Worm (Caenorhabditis elegans) whole organism, L3 larva: ENCODE measurements around the gene lido-18.

ENCODE experiments used
- R02D3.7 ChIP-seq: fragments of 150-350 bp; optimal IDR thresholded peaks from 2 replicates; lab custom pipeline; 2014; ENCODE audit warnings: missing biosample characterization, missing genetic modification characterization
- aly-2 ChIP-seq: fragments of 150-350 bp; optimal IDR thresholded peaks from 2 replicates; lab custom pipeline; 2014; ENCODE audit warnings: missing biosample characterization, missing genetic modification characterization
- ama-1 ChIP-seq: fragments of 150-350 bp; optimal IDR thresholded peaks from 2 replicates; lab custom pipeline; 2018
- ceh-16 ChIP-seq: sonication (generic microtip); optimal IDR thresholded peaks from 2 replicates; lab custom pipeline; 2017; ENCODE audit warnings: missing biosample characterization, missing genetic modification characterization
- ceh-28 ChIP-seq: fragments of 150-350 bp; optimal IDR thresholded peaks from 2 replicates; lab custom pipeline; 2014; ENCODE audit warnings: missing biosample characterization, missing genetic modification reagents, missing genetic modification characterization
- ceh-82 ChIP-seq: fragments of 150-350 bp; optimal IDR thresholded peaks from 2 replicates; lab custom pipeline; 2014; ENCODE audit warnings: missing biosample characterization, missing genetic modification characterization
- ceh-9 ChIP-seq: sonication (generic microtip); optimal IDR thresholded peaks from 2 replicates; lab custom pipeline; 2018; ENCODE audit warnings: missing biosample characterization, missing genetic modification characterization
- daf-12 ChIP-seq: fragments of 150-350 bp; optimal IDR thresholded peaks from 2 replicates; lab custom pipeline; 2014; ENCODE audit warnings: missing biosample characterization, missing genetic modification reagents, missing genetic modification characterization
- egl-27 ChIP-seq: sonication (generic microtip); optimal IDR thresholded peaks from 4 replicates; lab custom pipeline; 2017; ENCODE audit warnings: missing biosample characterization, missing genetic modification reagents, missing genetic modification characterization
- egl-5 ChIP-seq: fragments of 150-350 bp; optimal IDR thresholded peaks from 2 replicates; lab custom pipeline; 2017; ENCODE audit warnings: missing biosample characterization, missing genetic modification reagents, missing genetic modification characterization, inconsistent platforms
- elt-1 ChIP-seq: fragments of 150-350 bp; optimal IDR thresholded peaks from 2 replicates; lab custom pipeline; 2014; ENCODE audit warnings: missing biosample characterization, missing genetic modification characterization
- elt-2 ChIP-seq: sonication (generic microtip); optimal IDR thresholded peaks from 2 replicates; lab custom pipeline; 2016; ENCODE audit warnings: missing genetic modification reagents, mild to moderate bottlenecking, missing genetic modification characterization, missing compliant biosample characterization
- elt-3 ChIP-seq, 3 experiments: fragments of 150-350 bp in 1 of 3; sonication (generic microtip) in 2 of 3; optimal IDR thresholded peaks; 2 replicates in 2 of 3; 4 replicates in 1 of 3; lab custom pipeline; 2014 to 2017; ENCODE audit warnings: missing biosample characterization in 3 of 3, missing genetic modification characterization in 3 of 3
- eor-1 ChIP-seq, 2 experiments: fragments of 150-350 bp; optimal IDR thresholded peaks; 2 replicates each; lab custom pipeline; 2014 to 2018; ENCODE audit warnings: missing biosample characterization in 2 of 2, missing genetic modification characterization in 2 of 2
- fkh-10 ChIP-seq: sonication (generic microtip); optimal IDR thresholded peaks from 2 replicates; lab custom pipeline; 2017; ENCODE audit warnings: missing biosample characterization, missing genetic modification reagents, missing genetic modification characterization
- fkh-2 ChIP-seq: fragments of 150-350 bp; optimal IDR thresholded peaks from 2 replicates; lab custom pipeline; 2014; ENCODE audit warnings: missing biosample characterization, missing genetic modification reagents, missing genetic modification characterization
- fos-1 ChIP-seq: fragments of 150-350 bp; optimal IDR thresholded peaks from 2 replicates; lab custom pipeline; 2014; ENCODE audit warnings: missing biosample characterization, missing genetic modification characterization
- hmg-11 ChIP-seq: sonication (generic microtip); optimal IDR thresholded peaks from 2 replicates; lab custom pipeline; 2016; ENCODE audit warnings: missing genetic modification characterization, missing compliant biosample characterization
- jun-1 ChIP-seq: fragments of 150-350 bp; optimal IDR thresholded peaks from 2 replicates; lab custom pipeline; 2014; ENCODE audit warnings: missing biosample characterization, missing genetic modification reagents, missing genetic modification characterization
- lin-15B ChIP-seq: fragments of 150-350 bp; optimal IDR thresholded peaks from 2 replicates; lab custom pipeline; 2014; ENCODE audit warnings: missing biosample characterization, missing genetic modification characterization
- lin-39 ChIP-seq: fragments of 150-350 bp; optimal IDR thresholded peaks from 2 replicates; lab custom pipeline; 2018; ENCODE audit warnings: missing biosample characterization, missing genetic modification reagents, missing genetic modification characterization
- lsy-12 ChIP-seq: sonication (generic microtip); optimal IDR thresholded peaks from 2 replicates; lab custom pipeline; 2016; ENCODE audit warnings: mild to moderate bottlenecking, missing genetic modification characterization, missing compliant biosample characterization
- mdl-1 ChIP-seq: fragments of 150-350 bp; optimal IDR thresholded peaks from 2 replicates; lab custom pipeline; 2014; ENCODE audit warnings: missing biosample characterization, missing genetic modification characterization
- mml-1 ChIP-seq: fragments of 150-350 bp; sonication (generic microtip); optimal IDR thresholded peaks from 3 replicates; lab custom pipeline; 2014; ENCODE audit warnings: missing biosample characterization, missing genetic modification characterization
- nfya-1 ChIP-seq: sonication (generic microtip); optimal IDR thresholded peaks from 2 replicates; lab custom pipeline; 2017; ENCODE audit warnings: missing genetic modification characterization, mild to moderate bottlenecking, missing compliant biosample characterization, antibody characterized with exemption, moderate library complexity; ENCODE audit not compliant: insufficient read depth
- nhr-11 ChIP-seq: fragments of 150-350 bp; optimal IDR thresholded peaks from 2 replicates; lab custom pipeline; 2014; ENCODE audit warnings: missing biosample characterization, missing genetic modification characterization
- nhr-12 ChIP-seq: fragments of 150-350 bp; optimal IDR thresholded peaks from 2 replicates; lab custom pipeline; 2014; ENCODE audit warnings: missing biosample characterization, missing genetic modification characterization
- nhr-23 ChIP-seq: fragments of 150-350 bp; optimal IDR thresholded peaks from 2 replicates; lab custom pipeline; 2014; ENCODE audit warnings: missing biosample characterization, missing genetic modification reagents, missing genetic modification characterization
- nhr-237 ChIP-seq: fragments of 150-350 bp; optimal IDR thresholded peaks from 2 replicates; lab custom pipeline; 2014; ENCODE audit warnings: missing biosample characterization, missing genetic modification characterization
- nhr-25 ChIP-seq: sonication (generic microtip); optimal IDR thresholded peaks from 2 replicates; lab custom pipeline; 2017; ENCODE audit warnings: missing biosample characterization, missing genetic modification characterization
- nhr-28 ChIP-seq: fragments of 150-350 bp; optimal IDR thresholded peaks from 2 replicates; lab custom pipeline; 2014; ENCODE audit warnings: missing biosample characterization, missing genetic modification characterization
- nhr-43 ChIP-seq: sonication (generic microtip); optimal IDR thresholded peaks from 2 replicates; lab custom pipeline; 2016; ENCODE audit warnings: mild to moderate bottlenecking, missing genetic modification characterization, missing compliant biosample characterization; ENCODE audit not compliant: poor library complexity, severe bottlenecking
- nhr-67 ChIP-seq: fragments of 150-350 bp; optimal IDR thresholded peaks from 2 replicates; lab custom pipeline; 2014; ENCODE audit warnings: missing biosample characterization, missing genetic modification characterization
- nhr-76 ChIP-seq: fragments of 150-350 bp; sonication (generic microtip); optimal IDR thresholded peaks from 5 replicates; lab custom pipeline; 2014; ENCODE audit warnings: missing biosample characterization, missing genetic modification characterization
- nhr-77 ChIP-seq: fragments of 150-350 bp; optimal IDR thresholded peaks from 2 replicates; lab custom pipeline; 2014; ENCODE audit warnings: missing biosample characterization, missing genetic modification characterization
- pha-4 ChIP-seq: fragments of 150-350 bp; optimal IDR thresholded peaks from 2 replicates; lab custom pipeline; 2014; ENCODE audit warnings: missing biosample characterization, missing genetic modification reagents, missing genetic modification characterization
- pqm-1 ChIP-seq: fragments of 150-350 bp; optimal IDR thresholded peaks from 2 replicates; lab custom pipeline; 2017; ENCODE audit warnings: missing biosample characterization, missing genetic modification characterization, inconsistent platforms
- skn-1 ChIP-seq: fragments of 150-350 bp; optimal IDR thresholded peaks from 2 replicates; lab custom pipeline; 2014; ENCODE audit warnings: missing biosample characterization, missing genetic modification characterization
- snpc-4 ChIP-seq: fragments of 150-350 bp; optimal IDR thresholded peaks from 2 replicates; lab custom pipeline; 2014; ENCODE audit warnings: missing biosample characterization, missing genetic modification characterization
- tbx-2 ChIP-seq: sonication (generic microtip); optimal IDR thresholded peaks from 2 replicates; lab custom pipeline; 2016; ENCODE audit warnings: mild to moderate bottlenecking, missing genetic modification characterization, missing compliant biosample characterization
- unc-39 ChIP-seq: sonication (generic microtip); optimal IDR thresholded peaks from 4 replicates; lab custom pipeline; 2017; ENCODE audit warnings: missing biosample characterization, missing genetic modification characterization
- unc-62 ChIP-seq: fragments of 150-350 bp; sonication (generic microtip); optimal IDR thresholded peaks from 4 replicates; lab custom pipeline; 2014; ENCODE audit warnings: missing biosample characterization, missing genetic modification reagents, missing genetic modification characterization
- zag-1 ChIP-seq: fragments of 150-350 bp; optimal IDR thresholded peaks from 2 replicates; lab custom pipeline; 2014; ENCODE audit warnings: missing biosample characterization, missing genetic modification characterization
- ztf-11 ChIP-seq: fragments of 150-350 bp; optimal IDR thresholded peaks from 2 replicates; lab custom pipeline; 2014; ENCODE audit warnings: missing biosample characterization, missing genetic modification characterization
- ztf-4 ChIP-seq: fragments of 150-350 bp; optimal IDR thresholded peaks from 2 replicates; lab custom pipeline; 2014; ENCODE audit warnings: missing biosample characterization, missing genetic modification characterization

Gene lido-18

ce11 chrIII:7703474-7703873, 41.4 kb downstream of the lido-18 start:
- no peak for TF ChIP-seq eor-1 (tag; optimal IDR thresholded peaks at IDR 0.05; lab: Kevin White, UChicago)
- TF ChIP-seq nfya-1 (tag; lab: Kevin White, UChicago): no peak
- no peak for TF ChIP-seq nhr-11 (tag; lab: Kevin White, UChicago)
- no peak for TF ChIP-seq fos-1 (tag; lab: Kevin White, UChicago)
- no peak for TF ChIP-seq nhr-77 (tag; lab: Kevin White, UChicago)
- TF ChIP-seq pqm-1: no peak

- TF ChIP-seq nhr-11 (tag; lab: Kevin White, UChicago): no peak
- TF ChIP-seq, all 47 proteins: peak for 0
These were observed 47.3 kb downstream of the lido-18 start, which contains the start of gene lin-13 for ce11 chrIII:7709391-7709790. TSS of gene lin-13 (minus strand) at chrIII:7709491.

- TF ChIP-seq pqm-1 (peak; percentile 47), ceh-16 (no peak), nhr-25 (tag; lab: Kevin White, UChicago) (peak; percentile 92), lin-15B (tag; lab: Kevin White, UChicago) (peak; percentile 86), egl-5 (tag; lab: Kevin White, UChicago) (peak; percentile 90), nhr-237 (tag; lab: Kevin White, UChicago) (no peak), elt-2 (tag; lab: Kevin White, UChicago) (peak; percentile 47), nhr-77 (tag; lab: Kevin White, UChicago) (no peak), nfya-1 (tag; lab: Kevin White, UChicago) (peak; percentile 88), lin-39 (tag; lab: Kevin White, UChicago) (peak; percentile 82), ceh-28 (tag; lab: Kevin White, UChicago) (peak; percentile 78), pha-4 (tag; lab: Kevin White, UChicago) (peak; percentile 94), lsy-12 (tag; lab: Kevin White, UChicago) (peak; percentile 73), aly-2 (tag; lab: Kevin White, UChicago) (no peak), nhr-23 (peak; percentile 76), ztf-11 (tag; lab: Kevin White, UChicago) (no peak), jun-1 (tag; lab: Kevin White, UChicago) (peak; percentile 53), hmg-11 (peak; percentile 82), R02D3.7 (tag; lab: Kevin White, UChicago) (peak; percentile 59), ama-1 (peak; percentile 64), unc-62 (GFP tag; lab: Kevin White, UChicago) (no peak)
These were observed 48.0 kb downstream of the lido-18 start for ce11 chrIII:7710066-7710465.

ce11 chrIII:7710943-7711342, 48.9 kb downstream of the lido-18 start:
- TF ChIP-seq nhr-11 (tag; lab: Kevin White, UChicago) (no peak), egl-27 (tag; lab: Kevin White, UChicago) (no peak), lsy-12 (tag; lab: Kevin White, UChicago) (no peak), pqm-1 (no peak), ztf-11 (tag; lab: Kevin White, UChicago) (no peak), nhr-43 (no peak), ztf-4 (no peak), lin-39 (tag; lab: Kevin White, UChicago) (peak; percentile 11), nhr-237 (tag; lab: Kevin White, UChicago) (no peak), tbx-2 (tag; lab: Kevin White, UChicago) (no peak), nhr-12 (tag; lab: Kevin White, UChicago) (no peak), snpc-4 (tag; lab: Kevin White, UChicago) (peak; percentile 36), mdl-1 (no peak), nfya-1 (tag; lab: Kevin White, UChicago) (peak; percentile 85), fos-1 (tag; lab: Kevin White, UChicago) (no peak), nhr-76 (tag; lab: Kevin White, UChicago) (no peak), elt-3 (tag; optimal IDR thresholded peaks at IDR 0.05; lab: Kevin White, UChicago) (no peak), unc-39 (tag; lab: Kevin White, UChicago) (no peak), ceh-16 (no peak), jun-1 (tag; lab: Kevin White, UChicago) (no peak), zag-1 (tag; lab: Kevin White, UChicago) (no peak), ceh-82 (no peak), aly-2 (tag; lab: Kevin White, UChicago) (no peak), R02D3.7 (tag; lab: Kevin White, UChicago) (no peak), nhr-67 (no peak), skn-1 (tag; lab: Kevin White, UChicago) (no peak), fkh-2 (tag; lab: Kevin White, UChicago) (no peak), ceh-28 (tag; lab: Kevin White, UChicago) (no peak), elt-2 (tag; lab: Kevin White, UChicago) (no peak), fkh-10 (GFP tag; lab: Kevin White, UChicago) (no peak), mml-1 (tag; lab: Kevin White, UChicago) (no peak), eor-1 (tag; optimal IDR thresholded peaks at IDR 0.05; lab: Kevin White, UChicago) (no peak), lin-15B (tag; lab: Kevin White, UChicago) (peak; percentile 70), nhr-25 (tag; lab: Kevin White, UChicago) (peak; percentile 55), ceh-9 (tag; lab: Kevin White, UChicago) (no peak), daf-12 (tag; lab: Kevin White, UChicago) (no peak), nhr-28 (tag; lab: Kevin White, UChicago) (no peak), nhr-77 (tag; lab: Kevin White, UChicago) (no peak), elt-1 (tag; lab: Kevin White, UChicago) (no peak), pha-4 (tag; lab: Kevin White, UChicago) (peak; percentile 61)
